Worm (Caenorhabditis elegans): ENCODE results near the gene T05C12.1.

DNA sequence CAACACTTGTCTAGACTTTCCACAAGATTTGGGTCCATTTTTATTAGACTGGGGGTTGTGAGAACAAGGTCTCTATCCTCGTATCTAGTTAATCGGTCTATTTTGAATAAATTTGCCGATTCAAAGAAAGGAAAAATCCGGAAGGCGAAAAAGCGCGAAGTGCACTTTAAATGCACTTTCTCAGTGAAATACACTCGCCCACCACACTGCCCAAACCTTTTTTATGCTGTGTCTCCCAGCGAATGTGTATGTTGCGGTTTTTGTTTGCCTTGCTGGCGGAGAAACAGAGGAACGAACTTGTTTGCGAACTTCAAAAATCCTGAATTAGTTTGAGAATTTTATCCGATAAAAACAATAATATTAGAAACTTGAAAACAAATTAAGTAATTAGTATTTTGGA lies 42.7 kb upstream of the T05C12.1 start:
- TF ChIP-seq fos-1 (tag; optimal IDR thresholded peaks at IDR 0.05): no peak
- TF ChIP-seq nhr-28 (tag; optimal IDR thresholded peaks at IDR 0.05): no peak

Data from whole organism, L3 larva.